Worm (Caenorhabditis elegans): Measurements from ENCODE around the gene K09E9.1.

The K09E9.1 gene

DNA sequence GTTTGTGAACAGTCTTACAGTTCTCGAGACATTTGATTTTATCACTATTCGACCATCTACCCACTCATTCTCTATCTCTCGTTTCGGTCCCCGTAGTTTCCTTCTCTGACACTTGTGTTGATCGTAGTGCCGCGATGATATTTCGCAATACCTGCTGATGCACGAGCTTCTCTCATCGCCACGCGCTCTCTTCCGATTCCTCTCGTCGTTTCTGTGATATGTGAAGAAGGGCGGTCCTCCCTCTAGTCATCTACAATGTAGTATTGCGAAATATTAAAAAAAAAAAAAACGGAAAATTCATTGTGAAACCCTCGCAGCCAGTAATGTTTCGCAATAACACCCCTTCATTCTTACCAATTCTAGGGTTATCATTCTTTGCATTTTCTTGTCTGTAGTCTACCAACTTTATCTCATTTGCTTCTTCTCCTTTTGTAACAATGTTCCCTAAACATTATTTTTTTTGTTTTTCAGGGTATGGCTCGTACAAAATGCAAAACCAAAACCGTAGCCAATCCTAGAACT lies 12.7 kb upstream of the K09E9.1 start, which contains the start of gene nipi-3:
Gene nipi-3, plus strand, starts transcription at position 472 of the 522 bp plus-strand sequence.
- TF ChIP-seq unc-62 (GFP tag; optimal IDR thresholded peaks at IDR 0.05), result no peak

- no peak for TF ChIP-seq unc-62 (GFP tag; optimal IDR thresholded peaks at IDR 0.05)
These were observed 11.7 kb upstream of the K09E9.1 start for ce11 chrX:15608593-15608992.

ce11 chrX:15609698-15610097 lies 10.6 kb upstream of the K09E9.1 start:
- no peak for TF ChIP-seq unc-62 (GFP tag; optimal IDR thresholded peaks at IDR 0.05)

- no peak for TF ChIP-seq unc-62 (GFP tag; optimal IDR thresholded peaks at IDR 0.05)
These were observed 9.7 kb upstream of the K09E9.1 start for ce11 chrX:15610527-15611091.

DNA sequence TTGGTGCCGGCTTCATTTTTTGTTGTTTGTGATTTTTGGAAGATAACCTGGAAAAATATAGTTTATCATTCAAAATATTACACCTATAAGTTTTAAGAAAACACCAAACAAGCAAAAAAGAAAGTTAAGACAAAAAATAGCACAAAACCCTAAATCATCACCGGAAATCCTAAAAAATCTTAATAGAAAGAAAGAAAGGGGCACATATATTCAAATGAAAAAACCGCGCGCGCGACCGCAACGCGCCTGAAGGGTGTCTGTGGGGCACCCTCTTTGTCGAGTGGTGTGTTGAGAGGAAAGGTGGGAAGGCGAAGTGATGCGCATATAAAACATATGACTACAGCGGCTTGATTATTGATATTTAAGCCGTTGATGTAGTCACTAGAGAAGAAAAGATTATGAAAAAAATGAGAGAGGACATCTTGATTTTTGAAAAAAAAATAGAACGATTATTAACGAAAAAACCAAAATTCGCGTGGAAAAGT lies 6.5 kb upstream of the K09E9.1 start, which contains the start of gene K09E9.3:
Gene K09E9.3, minus strand, starts transcription at position 51 of the 485 bp plus-strand sequence.
- no peak for TF ChIP-seq unc-62 (GFP tag; optimal IDR thresholded peaks at IDR 0.05)

- no peak for TF ChIP-seq unc-62 (GFP tag; optimal IDR thresholded peaks at IDR 0.05)
These were observed 3.9 kb upstream of the K09E9.1 start, which contains the start of gene ergi-3 for ce11 chrX:15616443-15616842. Gene ergi-3 (minus strand): TSS chrX:15616753.

- TF ChIP-seq unc-62 (GFP tag; optimal IDR thresholded peaks at IDR 0.05), result no peak
These were observed 3.1 kb upstream of the K09E9.1 start for ce11 chrX:15617168-15617567.

DNA sequence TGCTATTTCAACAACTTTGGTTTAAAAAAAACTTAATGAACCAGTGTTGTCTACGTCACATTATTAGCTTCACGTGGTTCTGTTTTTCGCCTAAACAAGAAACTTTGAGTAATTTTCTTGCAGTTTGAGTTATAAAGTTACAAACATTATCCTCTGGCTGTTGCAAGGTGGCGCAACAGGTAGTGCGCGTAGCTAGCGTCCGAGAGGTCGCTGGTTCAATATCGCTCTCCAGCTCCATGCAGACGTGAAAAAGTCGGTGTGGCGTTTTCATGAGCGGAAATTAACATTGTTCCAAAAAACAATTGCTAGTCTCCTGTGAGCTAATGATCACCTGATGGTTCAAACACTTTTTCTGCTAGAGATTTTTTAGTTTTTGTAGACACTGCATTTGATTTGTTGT lies 1.0 kb upstream of the K09E9.1 start:
- TF ChIP-seq unc-62 (GFP tag; optimal IDR thresholded peaks at IDR 0.05), result no peak

DNA sequence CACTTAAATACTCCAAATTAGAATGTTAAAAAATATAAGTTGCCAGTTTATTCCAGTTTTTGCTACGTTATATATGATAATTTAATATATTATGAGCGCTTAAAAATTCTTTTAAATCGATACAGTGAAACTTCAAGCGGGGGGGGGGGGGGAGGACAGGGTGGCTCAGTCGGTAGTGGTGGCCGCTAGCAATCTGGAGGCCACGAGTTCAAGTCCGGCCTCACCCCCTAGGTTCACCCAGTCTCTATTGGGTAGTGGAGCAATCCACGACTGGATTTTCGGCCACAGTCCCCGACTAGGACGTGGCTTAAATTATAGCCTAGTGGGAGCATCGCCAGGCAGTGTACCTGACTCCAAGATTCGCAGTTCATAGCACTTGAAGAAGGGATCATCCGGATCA lies 701 bp downstream of the K09E9.1 start:
- no peak for TF ChIP-seq unc-62 (GFP tag; optimal IDR thresholded peaks at IDR 0.05)

- TF ChIP-seq unc-62 (GFP tag; optimal IDR thresholded peaks at IDR 0.05), result no peak
These were observed 1.7 kb downstream of the K09E9.1 start for ce11 chrX:15622041-15622440.

DNA sequence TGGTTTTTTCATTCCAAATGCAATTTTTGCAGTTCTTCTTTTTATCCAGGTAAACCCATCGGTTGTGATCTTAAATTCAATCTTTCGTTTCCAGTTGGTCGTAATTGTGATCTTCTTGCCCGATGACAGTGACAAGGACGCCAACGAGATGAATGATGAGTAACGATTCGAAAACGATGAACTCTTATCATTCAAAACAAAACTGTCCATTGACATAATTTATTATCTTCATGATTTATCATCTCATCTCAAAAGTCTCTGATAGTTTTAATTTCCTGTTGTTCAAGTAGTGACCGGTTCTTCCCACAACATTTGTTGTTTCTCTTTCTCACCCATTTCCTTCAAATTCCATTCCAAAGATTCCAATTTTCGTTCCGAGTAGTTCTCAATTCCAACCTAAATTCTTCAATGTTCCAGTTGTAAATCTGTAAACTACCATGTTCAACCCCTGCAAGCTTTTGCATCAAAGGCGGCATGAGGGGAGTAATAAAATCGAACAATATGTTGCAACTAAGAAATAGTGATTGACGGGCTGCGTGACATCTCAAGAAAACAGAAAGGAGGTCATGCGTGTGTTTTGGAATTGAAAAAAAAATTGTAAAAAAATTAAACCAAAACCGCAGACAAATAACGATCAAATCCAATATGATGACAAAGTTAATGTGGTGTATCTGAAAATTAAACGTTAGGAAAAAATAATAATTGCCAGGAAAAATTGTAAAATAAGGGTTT lies 6.0 kb downstream of the K09E9.1 start:
- no peak for TF ChIP-seq unc-62 (GFP tag; optimal IDR thresholded peaks at IDR 0.05)

ce11 chrX:15627814-15628213 lies 7.5 kb downstream of the K09E9.1 start:
- TF ChIP-seq unc-62 (GFP tag; optimal IDR thresholded peaks at IDR 0.05), result no peak

ce11 chrX:15628945-15629344 lies 8.6 kb downstream of the K09E9.1 start:
- no peak for TF ChIP-seq unc-62 (GFP tag; optimal IDR thresholded peaks at IDR 0.05)

DNA sequence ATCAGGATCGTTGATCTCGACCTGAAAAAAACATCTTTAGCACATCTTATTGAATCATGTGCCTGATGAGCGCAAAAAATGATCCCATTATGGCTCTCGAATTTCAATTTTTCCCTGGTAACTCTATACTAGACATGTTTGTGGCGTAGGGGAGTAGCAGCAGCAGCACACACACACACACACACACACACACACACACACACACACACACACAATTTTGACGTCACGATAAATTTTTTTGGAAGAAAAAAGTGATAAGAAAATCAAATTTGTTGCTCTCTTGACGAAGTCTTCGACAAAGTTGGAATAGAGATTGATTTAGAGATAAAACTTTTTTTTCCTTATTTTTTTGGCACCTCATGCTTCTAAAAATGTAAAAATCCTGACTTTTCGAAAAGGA lies 9.3 kb downstream of the K09E9.1 start:
- no peak for TF ChIP-seq unc-62 (GFP tag; optimal IDR thresholded peaks at IDR 0.05)

- TF ChIP-seq unc-62 (GFP tag; optimal IDR thresholded peaks at IDR 0.05), result no peak
These were observed 10.0 kb downstream of the K09E9.1 start, which contains the start of gene K09E9.4 for ce11 chrX:15630340-15630739. Gene K09E9.4 (minus strand): TSS chrX:15630440.

DNA sequence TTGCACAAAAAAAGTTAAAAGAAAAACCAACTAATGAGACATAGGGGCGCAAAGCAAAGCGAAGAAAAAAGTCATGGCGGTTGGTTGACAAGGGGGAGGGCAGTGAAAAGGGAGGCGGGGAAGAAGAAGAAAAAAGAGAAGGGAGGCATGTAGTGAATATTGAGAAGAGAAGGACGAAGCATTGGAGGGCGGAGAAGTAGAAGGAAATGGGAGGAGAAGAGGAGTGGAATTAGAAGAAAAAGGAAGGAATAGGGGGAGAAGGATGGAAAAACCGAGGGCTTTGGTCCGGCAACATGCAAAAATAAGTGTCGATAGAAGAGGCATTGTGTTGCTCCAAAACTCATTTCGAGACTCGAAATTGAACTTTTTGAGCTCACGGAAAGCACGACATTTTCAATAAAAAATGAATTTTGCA lies 10.5 kb downstream of the K09E9.1 start:
- no peak for TF ChIP-seq unc-62 (GFP tag; optimal IDR thresholded peaks at IDR 0.05)

DNA sequence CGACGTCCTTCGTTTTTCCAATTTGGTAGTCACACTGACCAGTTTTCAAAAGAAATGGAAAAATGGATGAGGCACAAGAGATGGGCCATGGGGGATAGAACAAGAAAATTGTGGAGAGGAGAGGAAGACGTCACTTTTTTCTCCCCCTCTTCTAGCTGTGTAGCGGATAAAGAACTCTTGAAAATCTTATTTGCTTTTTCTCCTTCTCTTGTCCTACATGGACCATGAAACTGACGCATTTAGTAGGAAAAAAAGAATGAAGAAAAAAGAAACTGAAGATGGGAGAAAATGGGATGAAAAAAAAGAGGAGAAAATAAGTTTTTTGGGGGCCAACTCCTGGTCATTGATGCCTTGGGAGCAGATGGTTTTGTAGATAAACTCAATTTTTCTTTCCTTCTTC lies 13.7 kb downstream of the K09E9.1 start:
- TF ChIP-seq unc-62 (GFP tag; optimal IDR thresholded peaks at IDR 0.05), result no peak

Data from whole organism, dauer.